Fruit fly (Drosophila melanogaster) whole organism, pupa: ENCODE results near the gene CG42713.

ENCODE experiments used
- CG10348 ChIP-seq: fragments of 200-800 bp; sonication (Bioruptor generic); IDR thresholded peaks from 2 replicates; pipeline ENCODE4 v1.3.6; 2022; ENCODE audit warnings: missing biosample characterization, missing genetic modification characterization
- CG12605 ChIP-seq: fragments of 200-800 bp; sonication (Bioruptor generic); IDR thresholded peaks from 2 replicates; pipeline ENCODE4 v1.3.6; 2022; ENCODE audit warnings: missing biosample characterization, missing genetic modification characterization
- CG13204 ChIP-seq: fragments of 200-800 bp; sonication (Bioruptor generic); optimal IDR thresholded peaks from 2 replicates; lab custom pipeline; 2018; ENCODE audit warnings: missing biosample characterization, mild to moderate bottlenecking, missing genetic modification characterization, moderate library complexity
- CG14655 ChIP-seq: fragments of 200-800 bp; sonication (Bioruptor generic); optimal IDR thresholded peaks from 3 replicates; lab custom pipeline; 2017; ENCODE audit warnings: mild to moderate bottlenecking, missing biosample characterization, missing genetic modification reagents, missing genetic modification characterization
- CG15710 ChIP-seq: fragments of 200-800 bp; sonication (Bioruptor generic); optimal IDR thresholded peaks from 2 replicates; lab custom pipeline; 2018; ENCODE audit warnings: missing biosample characterization, mild to moderate bottlenecking, missing genetic modification characterization, moderate library complexity
- CG17806 ChIP-seq: fragments of 200-800 bp; sonication (Bioruptor generic); optimal IDR thresholded peaks from 2 replicates; lab custom pipeline; 2018; ENCODE audit warnings: missing biosample characterization, mild to moderate bottlenecking, missing genetic modification characterization, moderate library complexity
- CG32121 ChIP-seq: fragments of 200-800 bp; sonication (Bioruptor generic); IDR thresholded peaks from 2 replicates; pipeline ENCODE4 v1.3.6; 2022; ENCODE audit warnings: missing biosample characterization, missing genetic modification characterization
- CG34367 ChIP-seq: fragments of 200-800 bp; sonication (Bioruptor generic); optimal IDR thresholded peaks from 2 replicates; lab custom pipeline; 2018; ENCODE audit warnings: missing biosample characterization, mild to moderate bottlenecking, missing genetic modification characterization
- CG4496 ChIP-seq: fragments of 200-800 bp; sonication (Bioruptor generic); IDR thresholded peaks from 3 replicates; pipeline ENCODE4 v1.3.6; 2022; ENCODE audit warnings: missing biosample characterization, missing genetic modification characterization
- CG8159 ChIP-seq: fragments of 200-800 bp; sonication (Bioruptor generic); optimal IDR thresholded peaks from 3 replicates; lab custom pipeline; 2018; ENCODE audit warnings: missing biosample characterization, mild to moderate bottlenecking, missing genetic modification characterization, moderate library complexity
- CG8301 ChIP-seq: fragments of 200-800 bp; sonication (Bioruptor generic); optimal IDR thresholded peaks from 2 replicates; lab custom pipeline; 2018; ENCODE audit warnings: missing biosample characterization, mild to moderate bottlenecking, missing genetic modification characterization
- CG9948 ChIP-seq: fragments of 200-800 bp; sonication (Bioruptor generic); optimal IDR thresholded peaks from 2 replicates; lab custom pipeline; 2018; ENCODE audit warnings: missing biosample characterization, mild to moderate bottlenecking, missing genetic modification characterization, moderate library complexity
- D1 ChIP-seq: fragments of 200-800 bp; sonication (Bioruptor generic); optimal IDR thresholded peaks from 2 replicates; lab custom pipeline; 2018; ENCODE audit warnings: missing biosample characterization, mild to moderate bottlenecking, missing genetic modification characterization, moderate library complexity
- EcR ChIP-seq: fragments of 200-800 bp; sonication (Bioruptor generic); optimal IDR thresholded peaks from 3 replicates; lab custom pipeline; 2019; ENCODE audit warnings: missing biosample characterization, missing genetic modification characterization, mild to moderate bottlenecking, moderate library complexity, missing genetic modification reagents
- Ets98B ChIP-seq: fragments of 200-800 bp; sonication (Bioruptor generic); IDR thresholded peaks from 2 replicates; pipeline ENCODE4 v1.3.6; 2022; ENCODE audit warnings: missing biosample characterization, missing genetic modification characterization
- Pif1A ChIP-seq: fragments of 200-800 bp; sonication (Bioruptor generic); optimal IDR thresholded peaks from 3 replicates; lab custom pipeline; 2016; ENCODE audit warnings: missing biosample characterization, missing genetic modification characterization
- Pif1B ChIP-seq: fragments of 200-800 bp; sonication (Bioruptor generic); optimal IDR thresholded peaks from 3 replicates; lab custom pipeline; 2016; ENCODE audit warnings: missing biosample characterization, missing genetic modification characterization
- Snoo ChIP-seq: fragments of 200-800 bp; sonication (Bioruptor generic); optimal IDR thresholded peaks from 3 replicates; lab custom pipeline; 2017; ENCODE audit warnings: missing biosample characterization, mild to moderate bottlenecking, missing genetic modification characterization, inconsistent platforms
- fd96Ca ChIP-seq: fragments of 200-800 bp; sonication (Bioruptor generic); IDR thresholded peaks from 3 replicates; pipeline ENCODE4 v1.3.6; 2022; ENCODE audit warnings: missing biosample characterization, missing genetic modification characterization
- gl ChIP-seq: fragments of 200-800 bp; sonication (Bioruptor generic); optimal IDR thresholded peaks from 2 replicates; lab custom pipeline; 2018; ENCODE audit warnings: missing biosample characterization, mild to moderate bottlenecking, missing genetic modification characterization
- rn ChIP-seq: fragments of 200-800 bp; sonication (Bioruptor generic); IDR thresholded peaks from 2 replicates; pipeline ENCODE4 v1.3.6; 2022; ENCODE audit warnings: missing biosample characterization, missing genetic modification characterization

CG42713 gene

dm6 chr2L:8906279-8906678 lies 15.0 kb downstream of the CG42713 start:
- no peak for TF ChIP-seq CG10348
- peak; percentile 54 for TF ChIP-seq CG8159 (tag; lab: Kevin White, UChicago)
- TF ChIP-seq rn (GFP tag; lab: Robert Waterston, UW), result no peak
- no peak for TF ChIP-seq Ets98B (GFP tag; lab: Robert Waterston, UW)
- no peak for TF ChIP-seq Pif1B (GFP tag; lab: Kevin White, UChicago)
- no peak for TF ChIP-seq EcR
- TF ChIP-seq CG14655 (GFP tag; lab: Kevin White, UChicago), result peak; percentile 35
- TF ChIP-seq Pif1A (GFP tag; lab: Kevin White, UChicago), result no peak
- no peak for TF ChIP-seq CG4496 (GFP tag; lab: Robert Waterston, UW)
- peak; percentile 58 for TF ChIP-seq CG9948
- no peak for TF ChIP-seq D1 (tag; lab: Kevin White, UChicago)
- TF ChIP-seq CG15710, result peak; percentile 23
- TF ChIP-seq CG17806 (tag; lab: Kevin White, UChicago), result peak; percentile 49
- no peak for TF ChIP-seq gl
- TF ChIP-seq CG34367 (tag; lab: Kevin White, UChicago), result peak; percentile 26
- no peak for TF ChIP-seq CG8301 (tag; lab: Kevin White, UChicago)
- TF ChIP-seq Snoo (tag; lab: Kevin White, UChicago), result peak; percentile 2
- TF ChIP-seq CG32121 (GFP tag; lab: Robert Waterston, UW), result no peak
- TF ChIP-seq CG13204 (GFP tag; lab: Kevin White, UChicago), result no peak
- TF ChIP-seq fd96Ca, result no peak
- no peak for TF ChIP-seq CG12605 (GFP tag; lab: Robert Waterston, UW)

- TF ChIP-seq Ets98B (GFP tag; lab: Robert Waterston, UW) (no peak), CG13204 (GFP tag; lab: Kevin White, UChicago) (peak; percentile 87), CG17806 (tag; lab: Kevin White, UChicago) (no peak)
- TF ChIP-seq, all 21 proteins: peak for 1
These were observed 24.5 kb downstream of the CG42713 start for dm6 chr2L:8915709-8916108.

dm6 chr2L:8919638-8920037 lies 28.4 kb downstream of the CG42713 start:
- TF ChIP-seq CG34367 (tag; lab: Kevin White, UChicago) (peak; percentile 69), CG12605 (GFP tag; lab: Robert Waterston, UW) (no peak), CG4496 (GFP tag; lab: Robert Waterston, UW) (no peak), Ets98B (GFP tag; lab: Robert Waterston, UW) (peak; percentile 25; the same call in 1 of the 2 replicates), D1 (tag; lab: Kevin White, UChicago) (peak; percentile 55), Pif1A (GFP tag; lab: Kevin White, UChicago) (peak; percentile 18), CG15710 (peak; percentile 69), CG32121 (GFP tag; lab: Robert Waterston, UW) (peak; percentile 21; the same call in 1 of the 2 replicates), CG9948 (peak; percentile 71), CG8159 (tag; lab: Kevin White, UChicago) (peak; percentile 82), Snoo (tag; lab: Kevin White, UChicago) (no peak), CG13204 (GFP tag; lab: Kevin White, UChicago) (no peak), CG10348 (no peak), Pif1B (GFP tag; lab: Kevin White, UChicago) (peak; percentile 61), CG8301 (tag; lab: Kevin White, UChicago) (peak; percentile 82), CG14655 (GFP tag; lab: Kevin White, UChicago) (peak; percentile 81), fd96Ca (no peak), EcR (no peak), rn (GFP tag; lab: Robert Waterston, UW) (no peak), CG17806 (tag; lab: Kevin White, UChicago) (peak; percentile 74), gl (peak; percentile 24)

- peak; percentile 62; the same call in 1 of the 2 replicates for TF ChIP-seq CG32121 (GFP tag; lab: Robert Waterston, UW)
- TF ChIP-seq CG14655 (GFP tag; lab: Kevin White, UChicago), result peak; percentile 75
- peak; percentile 45; the same call in 1 of the 2 replicates for TF ChIP-seq rn (GFP tag; lab: Robert Waterston, UW)
- TF ChIP-seq CG12605 (GFP tag; lab: Robert Waterston, UW), result peak; percentile 60
- peak; percentile 41 for TF ChIP-seq D1 (tag; lab: Kevin White, UChicago)
- TF ChIP-seq CG4496 (GFP tag; lab: Robert Waterston, UW), result peak; percentile 75
- TF ChIP-seq Snoo (tag; lab: Kevin White, UChicago), result no peak
- TF ChIP-seq CG13204 (GFP tag; lab: Kevin White, UChicago), result peak; percentile 33
- 0 out of 3 replicates have a peak, but pooled peaks have one; percentile 34 for TF ChIP-seq fd96Ca
- TF ChIP-seq CG8301 (tag; lab: Kevin White, UChicago), result peak; percentile 78
- TF ChIP-seq CG17806 (tag; lab: Kevin White, UChicago), result peak; percentile 83
- peak; percentile 83 for TF ChIP-seq CG9948
- TF ChIP-seq Pif1B (GFP tag; lab: Kevin White, UChicago), result peak; percentile 84
- peak; percentile 78 for TF ChIP-seq CG34367 (tag; lab: Kevin White, UChicago)
- peak; percentile 51 for TF ChIP-seq EcR
- TF ChIP-seq CG15710, result peak; percentile 76
- TF ChIP-seq CG10348, result no peak
- TF ChIP-seq Pif1A (GFP tag; lab: Kevin White, UChicago), result peak; percentile 33
- peak; percentile 68 for TF ChIP-seq Ets98B (GFP tag; lab: Robert Waterston, UW)
- TF ChIP-seq CG8159 (tag; lab: Kevin White, UChicago), result peak; percentile 82
- peak; percentile 63 for TF ChIP-seq gl
These were observed 29.1 kb downstream of the CG42713 start for dm6 chr2L:8920294-8920693.

dm6 chr2L:8921934-8922333 lies 30.7 kb downstream of the CG42713 start:
- TF ChIP-seq Ets98B (GFP tag; lab: Robert Waterston, UW), result peak; percentile 24; the same call in 1 of the 2 replicates
- peak; percentile 1 for TF ChIP-seq CG8159 (tag; lab: Kevin White, UChicago)
- peak; percentile 46; the same call in 1 of the 3 replicates for TF ChIP-seq CG4496 (GFP tag; lab: Robert Waterston, UW)
- TF ChIP-seq CG32121 (GFP tag; lab: Robert Waterston, UW), result peak; percentile 30; the same call in 1 of the 2 replicates
- TF ChIP-seq fd96Ca, result no peak
- TF ChIP-seq, all 21 proteins: peak for 4
